Worm (Caenorhabditis elegans): Measurements from ENCODE around the gene C52E2.3.

Gene C52E2.3

DNA sequence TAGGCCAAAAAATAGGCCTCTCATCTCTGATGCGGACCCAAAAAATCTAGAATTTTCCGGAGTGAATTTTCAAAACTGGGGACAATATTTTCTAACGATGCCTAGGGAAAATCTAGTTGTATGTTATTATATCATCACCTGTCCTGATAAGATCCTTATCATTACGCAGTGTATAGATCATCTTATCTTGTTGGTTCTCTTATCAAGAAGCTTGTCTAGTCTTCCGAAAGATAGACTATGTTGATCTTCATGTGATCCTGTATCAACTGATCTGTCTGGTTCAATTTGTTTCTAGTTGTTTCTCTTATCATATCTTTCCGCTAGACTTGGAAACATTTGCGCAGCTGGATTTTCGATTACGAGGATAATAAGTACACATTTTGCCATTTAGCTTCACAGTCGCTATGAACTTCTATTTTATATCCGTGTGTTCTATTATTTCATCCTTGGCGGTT, at the start of gene C52E2.3:
Gene C52E2.3, plus strand, starts transcription at position 405 of the 455 bp plus-strand sequence.
- TF ChIP-seq ZK546.5 (tag; optimal IDR thresholded peaks at IDR 0.05) (no peak), nhr-43 (tag; optimal IDR thresholded peaks at IDR 0.05; ENCODE audit: poor library complexity, severe bottlenecking) (peak; percentile 64), egl-27 (tag; optimal IDR thresholded peaks at IDR 0.05) (no peak), elt-2 (tag; optimal IDR thresholded peaks at IDR 0.05) (peak; percentile 51), elt-3 (tag; optimal IDR thresholded peaks at IDR 0.05) (peak in 1 of 3 experiments; percentile 28), unc-39 (tag; optimal IDR thresholded peaks at IDR 0.05) (no peak)

- TF ChIP-seq elt-1 (tag; optimal IDR thresholded peaks at IDR 0.05) = no peak
- no peak for TF ChIP-seq ama-1 (optimal IDR thresholded peaks at IDR 0.05)
- TF ChIP-seq nhr-76 (tag; optimal IDR thresholded peaks at IDR 0.05) = no peak
- no peak for TF ChIP-seq ceh-16 (tag; optimal IDR thresholded peaks at IDR 0.05)
Observed at ce11 chrII:1806358-1806757, 44.7 kb upstream of the C52E2.3 start, which contains the start of gene C08F1.12. Gene C08F1.12 (minus strand): TSS chrII:1806458.

DNA sequence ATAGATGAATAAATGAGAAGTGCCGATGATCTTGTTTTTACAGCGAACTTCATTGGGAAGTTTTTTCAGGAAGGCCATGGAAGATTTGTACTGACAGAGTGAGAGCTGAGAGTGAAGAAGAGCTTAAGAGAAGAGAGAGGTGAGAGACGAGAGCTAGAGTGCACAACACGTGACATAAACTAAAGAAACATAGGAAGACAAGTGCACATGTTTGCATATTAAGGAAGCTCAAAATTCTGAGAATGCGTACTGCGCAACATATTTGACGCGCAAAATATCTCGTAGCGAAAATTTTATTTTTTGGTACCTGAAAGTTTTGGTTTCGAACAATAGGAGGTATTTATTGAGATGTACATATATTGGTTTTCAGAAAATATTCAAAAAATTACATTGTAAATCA, 42.8 kb upstream of the C52E2.3 start, which contains the start of gene C08F1.8:
Gene C08F1.8, minus strand, starts transcription at position 101 of the 400 bp plus-strand sequence.
- TF ChIP-seq ztf-11 (tag; optimal IDR thresholded peaks at IDR 0.05) = no peak
- TF ChIP-seq nhr-76 (tag; optimal IDR thresholded peaks at IDR 0.05) = no peak
- no peak for TF ChIP-seq nhr-28 (tag; optimal IDR thresholded peaks at IDR 0.05)
- TF ChIP-seq nfya-1 (tag; optimal IDR thresholded peaks at IDR 0.05; ENCODE audit: insufficient read depth) = no peak
- TF ChIP-seq ceh-28 (tag; optimal IDR thresholded peaks at IDR 0.05) = no peak
- no peak for TF ChIP-seq ZK546.5 (tag; optimal IDR thresholded peaks at IDR 0.05)
- no peak for TF ChIP-seq fkh-2 (tag; optimal IDR thresholded peaks at IDR 0.05)
- no peak for TF ChIP-seq unc-62 (GFP tag; optimal IDR thresholded peaks at IDR 0.05)

DNA sequence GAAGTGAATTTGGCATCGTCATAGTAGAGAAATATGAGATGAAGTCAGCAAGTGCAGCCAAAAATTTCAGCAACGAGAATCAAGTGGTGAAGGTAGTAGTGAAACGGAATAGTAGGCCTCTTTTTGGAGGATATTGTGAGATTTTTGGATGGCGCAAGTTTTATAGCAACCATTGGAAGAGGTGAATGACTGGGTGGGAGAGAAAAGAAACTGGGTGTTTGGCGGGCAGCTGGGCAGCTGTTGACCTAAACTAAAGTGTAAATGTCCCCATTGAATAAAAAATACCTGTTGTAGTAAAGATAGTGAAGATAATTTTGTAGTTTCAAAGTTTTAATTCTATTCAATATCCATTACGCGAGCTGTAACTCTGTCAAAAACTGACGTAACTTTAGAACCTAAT, 35.0 kb upstream of the C52E2.3 start:
- TF ChIP-seq nhr-28 (tag; optimal IDR thresholded peaks at IDR 0.05) (no peak), nhr-43 (tag; optimal IDR thresholded peaks at IDR 0.05; ENCODE audit: poor library complexity, severe bottlenecking) (no peak)

DNA sequence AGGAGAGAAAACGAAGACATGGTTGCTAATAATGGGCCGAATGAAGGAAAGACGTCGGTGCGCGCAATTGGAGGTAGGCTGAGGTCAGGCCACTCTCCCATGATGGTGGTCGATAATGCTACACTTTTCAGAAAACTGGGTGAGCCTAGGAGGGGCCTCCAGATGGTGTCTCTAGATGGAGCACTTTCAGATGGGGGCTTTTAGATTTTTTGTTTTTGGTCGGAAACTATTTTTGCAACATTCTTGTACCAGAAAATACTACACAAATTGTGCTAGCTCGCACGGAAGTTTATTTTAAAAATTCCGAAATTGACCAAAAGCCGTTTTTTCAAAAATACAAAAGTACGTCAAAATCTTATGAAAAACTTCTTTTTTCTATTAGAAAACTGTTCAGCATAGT, 32.7 kb upstream of the C52E2.3 start, which contains the start of gene fbxb-10:
Gene fbxb-10, minus strand, starts transcription at position 101 of the 400 bp plus-strand sequence.
- TF ChIP-seq zag-1 (tag; optimal IDR thresholded peaks at IDR 0.05) (no peak), nhr-25 (tag; optimal IDR thresholded peaks at IDR 0.05) (no peak), unc-62 (GFP tag; optimal IDR thresholded peaks at IDR 0.05) (no peak), ztf-4 (tag; optimal IDR thresholded peaks at IDR 0.05) (no peak), lin-15B (tag; optimal IDR thresholded peaks at IDR 0.05) (no peak), mml-1 (tag; optimal IDR thresholded peaks at IDR 0.05) (no peak), ceh-9 (tag; optimal IDR thresholded peaks at IDR 0.05) (no peak), R02D3.7 (tag; optimal IDR thresholded peaks at IDR 0.05) (no peak), lsy-12 (tag; optimal IDR thresholded peaks at IDR 0.05) (no peak), lin-39 (tag; optimal IDR thresholded peaks at IDR 0.05) (no peak)

DNA sequence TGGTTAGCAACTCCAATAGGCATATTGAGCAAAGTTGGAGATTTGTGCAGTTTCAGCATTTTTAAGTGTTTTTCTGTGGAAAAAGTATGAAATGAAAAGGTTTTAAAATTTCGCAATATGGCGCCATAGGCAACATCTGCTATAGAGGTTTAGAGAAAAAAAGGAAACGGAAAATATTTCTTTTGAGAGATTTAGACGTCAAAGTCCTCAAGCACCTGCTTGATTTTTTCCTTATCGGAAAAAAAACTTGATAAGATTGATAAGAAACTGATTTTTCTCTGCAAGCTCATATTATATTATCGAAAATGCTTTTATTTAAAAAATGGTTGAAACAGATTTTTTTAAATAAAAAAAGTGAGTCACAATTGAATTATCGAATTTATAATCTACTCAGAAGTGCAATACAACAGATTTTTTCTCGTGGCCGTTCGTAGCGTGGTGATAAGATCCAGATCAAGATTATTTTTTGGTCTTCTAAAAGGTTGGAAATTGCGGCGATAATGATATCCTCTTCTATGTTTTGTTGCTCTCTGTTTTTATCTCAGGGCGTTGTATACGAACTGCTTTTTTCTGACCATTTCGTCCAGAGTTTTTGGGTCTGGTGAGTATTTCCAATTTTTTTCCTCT, 31.0 kb upstream of the C52E2.3 start, which contains the start of gene fbxc-19:
Gene fbxc-19, plus strand, starts transcription at position 536 of the 627 bp plus-strand sequence.
- TF ChIP-seq ceh-28 (tag; optimal IDR thresholded peaks at IDR 0.05) = peak; percentile 79
- TF ChIP-seq pqm-1 (tag; optimal IDR thresholded peaks at IDR 0.05) = peak; percentile 98
- no peak for TF ChIP-seq ztf-4 (tag; optimal IDR thresholded peaks at IDR 0.05)
- peak; percentile 31 for TF ChIP-seq nhr-77 (tag; optimal IDR thresholded peaks at IDR 0.05)
- peak; percentile 99 for TF ChIP-seq elt-2 (tag; optimal IDR thresholded peaks at IDR 0.05)
- TF ChIP-seq sea-2 (GFP tag; optimal IDR thresholded peaks at IDR 0.05) = no peak
- no peak for TF ChIP-seq zag-1 (tag; optimal IDR thresholded peaks at IDR 0.05)
- TF ChIP-seq eor-1 (tag; optimal IDR thresholded peaks at IDR 0.05) = no peak
- TF ChIP-seq fkh-2 (tag; optimal IDR thresholded peaks at IDR 0.05) = no peak
- peak; percentile 21 for TF ChIP-seq lin-15B (tag; optimal IDR thresholded peaks at IDR 0.05)
- TF ChIP-seq hmg-11 (tag; optimal IDR thresholded peaks at IDR 0.05) = peak; percentile 14
- TF ChIP-seq lsy-12 (tag; optimal IDR thresholded peaks at IDR 0.05) = no peak
- no peak for TF ChIP-seq aly-2 (tag; optimal IDR thresholded peaks at IDR 0.05)
- TF ChIP-seq nfya-1 (tag; optimal IDR thresholded peaks at IDR 0.05; ENCODE audit: insufficient read depth) = peak; percentile 42
- TF ChIP-seq pha-4 (tag; optimal IDR thresholded peaks at IDR 0.05) = peak; percentile 89
- no peak for TF ChIP-seq elt-1 (tag; optimal IDR thresholded peaks at IDR 0.05)
- TF ChIP-seq nhr-25 (tag; optimal IDR thresholded peaks at IDR 0.05) = no peak
- peak; percentile 85 for TF ChIP-seq jun-1 (tag; optimal IDR thresholded peaks at IDR 0.05)
- TF ChIP-seq R02D3.7 (tag; optimal IDR thresholded peaks at IDR 0.05) = peak; percentile 7
- peak; percentile 62 for TF ChIP-seq nhr-23 (tag; optimal IDR thresholded peaks at IDR 0.05)
- no peak for TF ChIP-seq fkh-10 (GFP tag; optimal IDR thresholded peaks at IDR 0.05)
- peak; percentile 26 for TF ChIP-seq skn-1 (tag; optimal IDR thresholded peaks at IDR 0.05)
- peak; percentile 53 for TF ChIP-seq egl-5 (tag; optimal IDR thresholded peaks at IDR 0.05)
- peak; percentile 26 for TF ChIP-seq mdl-1 (tag; optimal IDR thresholded peaks at IDR 0.05)
- no peak for TF ChIP-seq egl-27 (tag; optimal IDR thresholded peaks at IDR 0.05)
